Worm (Caenorhabditis elegans) whole organism, L4 larva: ENCODE measurements around the gene irld-63.

Experiments
- T20F7.1 ChIP-seq: fragments of 200-800 bp; sonication (Bioruptor generic); optimal IDR thresholded peaks from 2 replicates; lab custom pipeline; 2018; ENCODE audit warnings: mild to moderate bottlenecking, missing genetic modification characterization, missing compliant biosample characterization
- ZK337.2 ChIP-seq: fragments of 200-800 bp; sonication (Bioruptor generic); IDR thresholded peaks from 2 replicates; pipeline ENCODE4 v1.3.6; 2022; ENCODE audit warnings: missing genetic modification reagents, missing genetic modification characterization, missing compliant biosample characterization
- aly-2 ChIP-seq: sonication (generic microtip); optimal IDR thresholded peaks from 2 replicates; lab custom pipeline; 2018; ENCODE audit warnings: missing biosample characterization, missing genetic modification characterization
- arid-1 ChIP-seq: fragments of 200-800 bp; sonication (Bioruptor generic); conservative IDR thresholded peaks from 2 replicates; pipeline ENCODE4 v1.3.6; 2022; ENCODE audit warnings: missing genetic modification reagents, missing genetic modification characterization, missing compliant biosample characterization
- ceh-28 ChIP-seq: fragments of 150-350 bp; optimal IDR thresholded peaks from 2 replicates; lab custom pipeline; 2014; ENCODE audit warnings: missing biosample characterization, missing genetic modification reagents, missing genetic modification characterization
- ceh-44 ChIP-seq: fragments of 200-800 bp; sonication (Bioruptor generic); IDR thresholded peaks from 2 replicates; pipeline ENCODE4 v1.3.6; 2022; ENCODE audit warnings: missing genetic modification reagents, missing genetic modification characterization, missing compliant biosample characterization
- ctbp-1 ChIP-seq: fragments of 200-800 bp; sonication (Bioruptor generic); IDR thresholded peaks from 2 replicates; pipeline ENCODE4 v1.3.6; 2022; ENCODE audit warnings: missing genetic modification reagents, missing genetic modification characterization, missing compliant biosample characterization
- daf-19 ChIP-seq: fragments of 200-800 bp; sonication (Bioruptor generic); conservative IDR thresholded peaks from 2 replicates; pipeline ENCODE4 v1.3.6; 2022; ENCODE audit warnings: missing genetic modification characterization, missing compliant biosample characterization
- dmd-8 ChIP-seq: fragments of 200-800 bp; sonication (Bioruptor generic); IDR thresholded peaks from 2 replicates; pipeline ENCODE4 v1.3.6; 2022; ENCODE audit warnings: missing genetic modification characterization, missing compliant biosample characterization
- dmd-9 ChIP-seq: fragments of 200-800 bp; sonication (Bioruptor generic); IDR thresholded peaks from 2 replicates; pipeline ENCODE4 v1.3.6; 2022; ENCODE audit warnings: missing genetic modification reagents, missing genetic modification characterization, missing compliant biosample characterization
- egl-27 ChIP-seq: sonication (generic microtip); optimal IDR thresholded peaks from 3 replicates; lab custom pipeline; 2017; ENCODE audit warnings: missing biosample characterization, missing genetic modification reagents, missing genetic modification characterization
- egl-43 ChIP-seq: fragments of 200-800 bp; sonication (Bioruptor generic); IDR thresholded peaks from 2 replicates; pipeline ENCODE4 v1.3.6; 2022; ENCODE audit warnings: missing genetic modification reagents, missing genetic modification characterization, missing compliant biosample characterization
- fkh-10 ChIP-seq: fragments of 150-350 bp; optimal IDR thresholded peaks from 2 replicates; lab custom pipeline; 2014; ENCODE audit warnings: missing biosample characterization, missing genetic modification reagents, missing genetic modification characterization
- gei-8 ChIP-seq: fragments of 200-800 bp; sonication (Bioruptor generic); optimal IDR thresholded peaks from 2 replicates; lab custom pipeline; 2018; ENCODE audit warnings: mild to moderate bottlenecking, missing genetic modification characterization, missing compliant biosample characterization
- hif-1 ChIP-seq, 2 experiments: sonication (generic microtip); optimal IDR thresholded peaks; 2 replicates each; lab custom pipeline; 2016 to 2017; ENCODE audit warnings: missing compliant biosample characterization in 2 of 2, missing genetic modification characterization in 2 of 2, missing genetic modification reagents in 2 of 2, missing genotype in 2 of 2, mild to moderate bottlenecking in 1 of 2
- hmg-1.1 ChIP-seq: fragments of 200-800 bp; sonication (Bioruptor generic); IDR thresholded peaks from 2 replicates; pipeline ENCODE4 v1.3.6; 2022; ENCODE audit warnings: missing genetic modification reagents, missing genetic modification characterization, missing compliant biosample characterization
- lim-7 ChIP-seq: fragments of 200-800 bp; sonication (Bioruptor generic); IDR thresholded peaks from 2 replicates; pipeline ENCODE4 v1.3.6; 2022; ENCODE audit warnings: missing genetic modification characterization, missing compliant biosample characterization
- lin-13 ChIP-seq: fragments of 150-350 bp; optimal IDR thresholded peaks from 2 replicates; lab custom pipeline; 2014; ENCODE audit warnings: missing biosample characterization, missing genetic modification reagents, missing genetic modification characterization
- lin-38 ChIP-seq: fragments of 200-800 bp; sonication (Bioruptor generic); IDR thresholded peaks from 2 replicates; pipeline ENCODE4 v1.3.6; 2022; ENCODE audit warnings: missing genetic modification reagents, missing genetic modification characterization, missing compliant biosample characterization
- lin-39 ChIP-seq: fragments of 150-350 bp; optimal IDR thresholded peaks from 2 replicates; lab custom pipeline; 2014; ENCODE audit warnings: missing biosample characterization, missing genetic modification reagents, missing genetic modification characterization
- madf-5 ChIP-seq, 2 experiments: fragments of 200-800 bp; sonication (Bioruptor generic); IDR thresholded peaks; 2 replicates each; pipeline ENCODE4 v1.3.6; 2022; ENCODE audit warnings: missing compliant biosample characterization in 2 of 2, missing genetic modification characterization in 2 of 2
- nhr-25 ChIP-seq: sonication (generic microtip); optimal IDR thresholded peaks from 2 replicates; lab custom pipeline; 2017; ENCODE audit warnings: missing genetic modification characterization, mild to moderate bottlenecking, missing compliant biosample characterization, antibody characterized with exemption, moderate library complexity, borderline replicate concordance; ENCODE audit not compliant: insufficient read depth
- nhr-28 ChIP-seq: fragments of 150-350 bp; optimal IDR thresholded peaks from 2 replicates; lab custom pipeline; 2014; ENCODE audit warnings: missing biosample characterization, missing genetic modification characterization
- nhr-77 ChIP-seq: fragments of 150-350 bp; optimal IDR thresholded peaks from 2 replicates; lab custom pipeline; 2014; ENCODE audit warnings: missing biosample characterization, missing genetic modification characterization
- pqm-1 ChIP-seq: sonication (generic microtip); optimal IDR thresholded peaks from 2 replicates; lab custom pipeline; 2017; ENCODE audit warnings: missing biosample characterization, missing genetic modification characterization
- rbr-2 ChIP-seq: sonication (generic microtip); optimal IDR thresholded peaks from 2 replicates; lab custom pipeline; 2016; ENCODE audit warnings: missing genotype, missing genetic modification characterization, missing compliant biosample characterization
- set-16 ChIP-seq: fragments of 200-800 bp; sonication (Bioruptor generic); IDR thresholded peaks from 2 replicates; pipeline ENCODE4 v1.3.6; 2022; ENCODE audit warnings: missing genetic modification reagents, missing genetic modification characterization, missing compliant biosample characterization
- spr-1 ChIP-seq: sonication (generic microtip); optimal IDR thresholded peaks from 2 replicates; lab custom pipeline; 2016; ENCODE audit warnings: mild to moderate bottlenecking, missing genetic modification characterization, missing compliant biosample characterization
- vab-7 ChIP-seq: fragments of 200-800 bp; sonication (Bioruptor generic); IDR thresholded peaks from 2 replicates; pipeline ENCODE4 v1.3.6; 2022; ENCODE audit warnings: missing genetic modification reagents, missing genetic modification characterization, missing compliant biosample characterization
- zfp-2 ChIP-seq: sonication (generic microtip); optimal IDR thresholded peaks from 2 replicates; lab custom pipeline; 2016; ENCODE audit warnings: mild to moderate bottlenecking, missing genetic modification characterization, missing compliant biosample characterization
- zip-11 ChIP-seq: fragments of 200-800 bp; sonication (Bioruptor generic); IDR thresholded peaks from 2 replicates; pipeline ENCODE4 v1.3.6; 2022; ENCODE audit warnings: missing genetic modification characterization, missing compliant biosample characterization
- zip-2 ChIP-seq: fragments of 150-350 bp; optimal IDR thresholded peaks from 2 replicates; lab custom pipeline; 2014; ENCODE audit warnings: missing biosample characterization, missing genetic modification characterization
- ztf-7 ChIP-seq: fragments of 150-350 bp; optimal IDR thresholded peaks from 2 replicates; lab custom pipeline; 2014; ENCODE audit warnings: missing biosample characterization, missing genetic modification characterization

Gene irld-63

ce11 chrII:2930499-2930898 lies at the start of gene irld-63, which contains the start of gene irld-64:
Gene irld-63 (plus strand): TSS chrII:2930728.
Gene irld-64 (minus strand): TSS chrII:2930599.
- no peak for TF ChIP-seq ceh-44 (GFP tag; lab: Robert Waterston, UW)
- TF ChIP-seq egl-43 = no peak
- no peak for TF ChIP-seq zip-2
- no peak for TF ChIP-seq hif-1 (tag; optimal IDR thresholded peaks at IDR 0.05; lab: Kevin White, UChicago)
- TF ChIP-seq dmd-8 (GFP tag; lab: Robert Waterston, UW) = no peak
- TF ChIP-seq zfp-2 (tag; lab: Kevin White, UChicago) = no peak
- TF ChIP-seq zip-11 (GFP tag; lab: Robert Waterston, UW) = no peak
- TF ChIP-seq T20F7.1 (GFP tag; lab: Kevin White, UChicago) = no peak
- no peak for TF ChIP-seq egl-27
- TF ChIP-seq madf-5 (GFP tag; IDR thresholded peaks at IDR 0.05; lab: Robert Waterston, UW) = no peak
- no peak for TF ChIP-seq pqm-1
- no peak for TF ChIP-seq ztf-7 (tag; lab: Kevin White, UChicago)

- TF ChIP-seq nhr-25 (no peak), set-16 (GFP tag; lab: Robert Waterston, UW) (peak; percentile 54), lin-38 (GFP tag; lab: Robert Waterston, UW) (0 out of 2 replicates have a peak, but pooled peaks have one; percentile 7), lim-7 (GFP tag; lab: Robert Waterston, UW) (peak; percentile 10; the same call in 1 of the 2 replicates)
Measured at ce11 chrII:2881088-2881487, 49.4 kb upstream of the irld-63 start.

- no peak for TF ChIP-seq hmg-1.1 (GFP tag; lab: Robert Waterston, UW)
- no peak for TF ChIP-seq gei-8 (GFP tag; lab: Kevin White, UChicago)
- no peak for TF ChIP-seq aly-2 (tag; lab: Kevin White, UChicago)
- TF ChIP-seq lin-13 = no peak
- no peak for TF ChIP-seq nhr-28
- no peak for TF ChIP-seq vab-7 (GFP tag; lab: Robert Waterston, UW)
- TF ChIP-seq rbr-2 (tag; lab: Kevin White, UChicago) = no peak
- no peak for TF ChIP-seq fkh-10 (GFP tag; lab: Kevin White, UChicago)
- no peak for TF ChIP-seq arid-1
- no peak for TF ChIP-seq dmd-9
- TF ChIP-seq egl-27 = no peak
- TF ChIP-seq daf-19 (GFP tag; lab: Robert Waterston, UW) = no peak
- no peak for TF ChIP-seq nhr-77 (tag; lab: Kevin White, UChicago)
- no peak for TF ChIP-seq egl-43
- no peak for TF ChIP-seq ZK337.2 (GFP tag; lab: Robert Waterston, UW)
Measured at ce11 chrII:2884810-2885209, 45.7 kb upstream of the irld-63 start, which contains the start of gene pigw-1. Gene pigw-1 (minus strand): TSS chrII:2884910.

- TF ChIP-seq ctbp-1 (GFP tag; lab: Robert Waterston, UW) = no peak
- no peak for TF ChIP-seq lin-39 (tag; lab: Kevin White, UChicago)
- no peak for TF ChIP-seq spr-1 (tag; lab: Kevin White, UChicago)
- peak; percentile 89 for TF ChIP-seq ceh-28 (tag; lab: Kevin White, UChicago)
- no peak for TF ChIP-seq zfp-2 (tag; lab: Kevin White, UChicago)
- no peak for TF ChIP-seq zip-11 (GFP tag; lab: Robert Waterston, UW)
Measured at ce11 chrII:2885518-2886449, 44.7 kb upstream of the irld-63 start.
